Worm (Caenorhabditis elegans) whole organism, midembryonic: ENCODE data around the gene srt-34.

ENCODE experiments used
- T22C8.4 ChIP-seq: fragments of 200-800 bp; sonication (Bioruptor generic); IDR thresholded peaks from 2 replicates; pipeline ENCODE4 v1.3.6; 2022; ENCODE audit warnings: missing genetic modification characterization, missing compliant biosample characterization
- flt-1 ChIP-seq: fragments of 200-800 bp; sonication (Bioruptor generic); IDR thresholded peaks from 2 replicates; pipeline ENCODE4 v1.3.6; 2022; ENCODE audit warnings: missing genetic modification characterization, missing compliant biosample characterization
- ref-1 ChIP-seq: fragments of 200-800 bp; sonication (Bioruptor generic); conservative IDR thresholded peaks from 2 replicates; pipeline ENCODE4 v1.3.6; 2022; ENCODE audit warnings: missing genetic modification reagents, missing genetic modification characterization, missing compliant biosample characterization
- tab-1 ChIP-seq: fragments of 200-800 bp; sonication (Bioruptor generic); IDR thresholded peaks from 2 replicates; pipeline ENCODE4 v1.3.6; 2022; ENCODE audit warnings: missing genetic modification characterization, missing compliant biosample characterization
- ztf-23 ChIP-seq: fragments of 200-800 bp; sonication (Bioruptor generic); IDR thresholded peaks from 2 replicates; pipeline ENCODE4 v1.3.6; 2022; ENCODE audit warnings: missing genetic modification reagents, missing genetic modification characterization, missing compliant biosample characterization
- ztf-29 ChIP-seq: fragments of 200-800 bp; sonication (Bioruptor generic); IDR thresholded peaks from 2 replicates; pipeline ENCODE4 v1.3.6; 2022; ENCODE audit warnings: missing genetic modification reagents, missing genetic modification characterization, missing compliant biosample characterization

DNA sequence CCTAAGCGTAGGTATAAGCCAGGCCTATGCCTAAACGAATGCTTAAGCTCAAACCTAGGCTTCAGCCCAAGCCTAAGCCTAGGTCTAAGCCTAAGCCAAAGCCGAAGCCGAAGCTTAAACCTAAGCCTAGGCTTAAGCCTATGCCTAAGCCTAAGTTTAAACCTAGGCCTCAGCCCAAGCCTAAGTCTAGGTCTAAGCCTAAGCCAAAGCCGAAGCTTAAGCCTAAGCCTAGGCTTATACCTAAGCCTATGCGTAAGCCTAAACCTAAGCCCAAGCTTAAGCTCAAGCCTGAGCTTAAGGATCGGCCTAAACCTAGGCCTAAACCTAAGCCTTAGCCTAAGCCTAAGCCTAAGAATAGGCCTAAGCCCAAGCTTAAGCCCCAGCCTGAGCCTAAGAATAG is 8.0 kb upstream of the srt-34 start:
- TF ChIP-seq ztf-29, result 0 out of 2 replicates have a peak, but pooled peaks have one; percentile 16
- TF ChIP-seq flt-1, result no peak
- no peak for TF ChIP-seq T22C8.4 (GFP tag; lab: Robert Waterston, UW)
- TF ChIP-seq ztf-23 (GFP tag; lab: Robert Waterston, UW), result no peak
- no peak for TF ChIP-seq tab-1 (GFP tag; lab: Robert Waterston, UW)
- TF ChIP-seq ref-1 (GFP tag; lab: Robert Waterston, UW), result no peak
